Fruit fly (Drosophila melanogaster) whole organism, embryonic: ENCODE data around the gene Mpc1.

Source experiments
- ATbp ChIP-seq: fragments of 200-800 bp; sonication (Bioruptor generic); optimal IDR thresholded peaks from 2 replicates; lab custom pipeline; 2017; ENCODE audit warnings: missing biosample characterization, mild to moderate bottlenecking, missing genetic modification characterization, missing genetic modification reagents
- Bgb ChIP-seq: fragments of 200-800 bp; sonication (Bioruptor generic); IDR thresholded peaks from 2 replicates; pipeline ENCODE4 v1.3.6; 2022; ENCODE audit warnings: missing biosample characterization, missing genetic modification characterization; ENCODE audit not compliant: partially characterized antibody
- CG10267 ChIP-seq: fragments of 200-800 bp; sonication (Bioruptor generic); optimal IDR thresholded peaks from 2 replicates; lab custom pipeline; 2018; ENCODE audit warnings: missing biosample characterization, mild to moderate bottlenecking, missing genetic modification characterization, moderate library complexity
- CG10321 ChIP-seq: fragments of 200-800 bp; sonication (Bioruptor generic); IDR thresholded peaks from 2 replicates; pipeline ENCODE4 v1.3.6; 2022; ENCODE audit warnings: missing biosample characterization, missing genetic modification characterization
- CG11247 ChIP-seq: fragments of 200-800 bp; sonication (Bioruptor generic); IDR thresholded peaks from 2 replicates; pipeline ENCODE4 v1.3.6; 2022; ENCODE audit warnings: missing biosample characterization, missing genetic modification characterization
- CG11398 ChIP-seq: fragments of 200-800 bp; sonication (Bioruptor generic); optimal IDR thresholded peaks from 2 replicates; lab custom pipeline; 2016; ENCODE audit warnings: missing biosample characterization, missing genetic modification characterization
- CG11560 ChIP-seq: fragments of 200-800 bp; sonication (Bioruptor generic); IDR thresholded peaks from 3 replicates; pipeline ENCODE4 v1.3.6; 2022; ENCODE audit warnings: missing biosample characterization, missing genetic modification characterization
- CG12236 ChIP-seq: fragments of 200-800 bp; sonication (Bioruptor generic); optimal IDR thresholded peaks from 2 replicates; lab custom pipeline; 2016; ENCODE audit warnings: missing biosample characterization, missing genetic modification characterization
- CG12299 ChIP-seq: fragments of 200-800 bp; sonication (Bioruptor generic); optimal IDR thresholded peaks from 2 replicates; lab custom pipeline; 2018; ENCODE audit warnings: missing biosample characterization, mild to moderate bottlenecking, missing genetic modification characterization
- CG1233 ChIP-seq: fragments of 200-800 bp; sonication (Bioruptor generic); optimal IDR thresholded peaks from 4 replicates; lab custom pipeline; 2018; ENCODE audit warnings: missing biosample characterization, mild to moderate bottlenecking, missing genetic modification characterization
- CG13123 ChIP-seq: fragments of 200-800 bp; sonication (Bioruptor generic); optimal IDR thresholded peaks from 2 replicates; lab custom pipeline; 2016; ENCODE audit warnings: missing biosample characterization, missing genetic modification characterization
- CG16779 ChIP-seq: fragments of 200-800 bp; sonication (Bioruptor generic); IDR thresholded peaks from 2 replicates; pipeline ENCODE4 v1.3.6; 2022; ENCODE audit warnings: missing biosample characterization, missing genetic modification characterization
- CG18619 ChIP-seq: fragments of 200-800 bp; sonication (Bioruptor generic); optimal IDR thresholded peaks from 3 replicates; lab custom pipeline; 2017; ENCODE audit warnings: missing biosample characterization, mild to moderate bottlenecking, missing genetic modification characterization
- CG2202 ChIP-seq: fragments of 200-800 bp; sonication (Bioruptor generic); optimal IDR thresholded peaks from 2 replicates; lab custom pipeline; 2018; ENCODE audit warnings: missing biosample characterization, mild to moderate bottlenecking, missing genetic modification characterization
- CG6175 ChIP-seq: fragments of 200-800 bp; sonication (Bioruptor generic); IDR thresholded peaks from 3 replicates; pipeline ENCODE4 v1.3.6; 2022; ENCODE audit warnings: missing biosample characterization, missing genetic modification characterization
- CG6272 ChIP-seq: fragments of 200-800 bp; sonication (Bioruptor generic); IDR thresholded peaks from 2 replicates; pipeline ENCODE4 v1.3.6; 2022; ENCODE audit warnings: missing biosample characterization, missing genetic modification characterization
- CG7372 ChIP-seq: fragments of 200-800 bp; sonication (Bioruptor generic); IDR thresholded peaks from 2 replicates; pipeline ENCODE4 v1.3.6; 2022; ENCODE audit warnings: missing biosample characterization, missing genetic modification characterization
- CG8478 ChIP-seq: fragments of >200 bp; optimal IDR thresholded peaks from 2 replicates; lab custom pipeline; 2018
- CG8765 ChIP-seq: fragments of 200-800 bp; sonication (Bioruptor generic); IDR thresholded peaks from 2 replicates; pipeline ENCODE4 v1.3.6; 2022; ENCODE audit warnings: missing biosample characterization, missing genetic modification characterization
- CoRest ChIP-seq: fragments of 200-800 bp; sonication (Bioruptor generic); optimal IDR thresholded peaks from 3 replicates; lab custom pipeline; 2018; ENCODE audit warnings: missing biosample characterization, mild to moderate bottlenecking, missing genetic modification characterization, moderate library complexity
- D19A ChIP-seq: fragments of 200-800 bp; optimal IDR thresholded peaks from 3 replicates; lab custom pipeline; 2019; ENCODE audit warnings: missing biosample characterization, mild to moderate bottlenecking, missing genetic modification characterization, moderate library complexity
- E2f2 ChIP-seq: fragments of 200-800 bp; sonication (Bioruptor generic); IDR thresholded peaks from 2 replicates; pipeline ENCODE4 v1.3.6; 2022; ENCODE audit warnings: missing biosample characterization, missing genetic modification characterization
- Elba2 ChIP-seq: fragments of 200-800 bp; sonication (Bioruptor generic); optimal IDR thresholded peaks from 3 replicates; lab custom pipeline; 2016; ENCODE audit warnings: missing biosample characterization, missing genetic modification characterization
- H15 ChIP-seq: fragments of 200-800 bp; sonication (Bioruptor generic); IDR thresholded peaks from 3 replicates; pipeline ENCODE4 v1.3.6; 2022; ENCODE audit warnings: missing biosample characterization, missing genetic modification characterization
- HLH3B ChIP-seq: fragments of 200-800 bp; sonication (Bioruptor generic); IDR thresholded peaks from 2 replicates; pipeline ENCODE4 v1.3.6; 2022; ENCODE audit warnings: missing biosample characterization, missing genetic modification characterization
- HmgZ ChIP-seq: fragments of 200-800 bp; sonication (Bioruptor generic); optimal IDR thresholded peaks from 2 replicates; lab custom pipeline; 2018; ENCODE audit warnings: missing biosample characterization, mild to moderate bottlenecking, missing genetic modification characterization
- MESR4 ChIP-seq: fragments of 200-800 bp; sonication (Bioruptor generic); optimal IDR thresholded peaks from 2 replicates; lab custom pipeline; 2018; ENCODE audit warnings: missing biosample characterization, mild to moderate bottlenecking, missing genetic modification characterization, moderate library complexity
- Mrtf ChIP-seq: fragments of 200-800 bp; sonication (Bioruptor generic); IDR thresholded peaks from 3 replicates; pipeline ENCODE4 v1.3.6; 2022; ENCODE audit warnings: missing biosample characterization, missing genetic modification characterization
- Optix ChIP-seq: fragments of 200-800 bp; sonication (Bioruptor generic); IDR thresholded peaks from 3 replicates; pipeline ENCODE4 v1.3.6; 2022; ENCODE audit warnings: missing biosample characterization, missing genetic modification characterization
- Pdp1 ChIP-seq, 2 experiments: fragments of 200-800 bp; sonication (Bioruptor generic); optimal IDR thresholded peaks; 3 replicates each; lab custom pipeline; 2016; ENCODE audit warnings: missing biosample characterization in 2 of 2, missing genetic modification characterization in 2 of 2, mild to moderate bottlenecking in 1 of 2, moderate library complexity in 1 of 2
- Rx ChIP-seq: fragments of 200-800 bp; sonication (Bioruptor generic); IDR thresholded peaks from 2 replicates; pipeline ENCODE4 v1.3.6; 2022; ENCODE audit warnings: missing biosample characterization, missing genetic modification characterization
- Six4 ChIP-seq: fragments of 200-800 bp; sonication (Bioruptor generic); optimal IDR thresholded peaks from 2 replicates; lab custom pipeline; 2016; ENCODE audit warnings: missing biosample characterization, missing genetic modification characterization
- Sox100B ChIP-seq: fragments of 200-800 bp; sonication (Bioruptor generic); optimal IDR thresholded peaks from 3 replicates; lab custom pipeline; 2018; ENCODE audit warnings: missing biosample characterization, mild to moderate bottlenecking, missing genetic modification characterization
- Stat92E ChIP-seq, 3 experiments: fragments of >200 bp in 2 of 3; fragments of 200-800 bp in 1 of 3; sonication (Bioruptor generic) in 1 of 3; optimal IDR thresholded peaks; 2 replicates each; lab custom pipeline; 2017 to 2019; ENCODE audit warnings: missing biosample characterization in 3 of 3, missing genetic modification characterization in 3 of 3, mild to moderate bottlenecking in 1 of 3, moderate library complexity in 1 of 3
- Vsx1 ChIP-seq: fragments of 200-800 bp; sonication (Bioruptor generic); optimal IDR thresholded peaks from 2 replicates; lab custom pipeline; 2017; ENCODE audit warnings: missing biosample characterization, mild to moderate bottlenecking, missing genetic modification characterization, missing genetic modification reagents
- ato ChIP-seq: fragments of 200-800 bp; sonication (Bioruptor generic); IDR thresholded peaks from 2 replicates; pipeline ENCODE4 v1.3.6; 2022; ENCODE audit warnings: missing biosample characterization, missing genetic modification characterization; ENCODE audit not compliant: partially characterized antibody
- cas ChIP-seq: fragments of 200-800 bp; sonication (Bioruptor generic); IDR thresholded peaks from 2 replicates; pipeline ENCODE4 v1.3.6; 2022; ENCODE audit warnings: missing biosample characterization, missing genetic modification characterization
- crol ChIP-seq: fragments of 200-800 bp; sonication (Bioruptor generic); IDR thresholded peaks from 2 replicates; pipeline ENCODE4 v1.3.6; 2022; ENCODE audit warnings: missing biosample characterization, missing genetic modification characterization
- dmrt11E ChIP-seq: fragments of 200-800 bp; sonication (Bioruptor generic); optimal IDR thresholded peaks from 3 replicates; lab custom pipeline; 2018; ENCODE audit warnings: missing biosample characterization, mild to moderate bottlenecking, missing genetic modification characterization, moderate library complexity
- eyg ChIP-seq: fragments of 200-800 bp; sonication (Bioruptor generic); optimal IDR thresholded peaks from 3 replicates; lab custom pipeline; 2016; ENCODE audit warnings: missing biosample characterization, missing genetic modification characterization
- ftz-f1 ChIP-seq: fragments of 200-800 bp; sonication (Bioruptor generic); optimal IDR thresholded peaks from 2 replicates; lab custom pipeline; 2016; ENCODE audit warnings: missing biosample characterization, missing genetic modification characterization
- hb ChIP-seq: fragments of 200-800 bp; sonication (Bioruptor generic); IDR thresholded peaks from 3 replicates; pipeline ENCODE4 v1.3.6; 2022; ENCODE audit warnings: missing biosample characterization, missing genetic modification characterization; ENCODE audit not compliant: partially characterized antibody
- lmd ChIP-seq: fragments of 200-800 bp; sonication (Bioruptor generic); IDR thresholded peaks from 2 replicates; pipeline ENCODE4 v1.3.6; 2022; ENCODE audit warnings: missing biosample characterization, missing genetic modification characterization
- nerfin-1 ChIP-seq: fragments of 200-800 bp; sonication (Bioruptor generic); optimal IDR thresholded peaks from 3 replicates; lab custom pipeline; 2019; ENCODE audit warnings: missing biosample characterization, mild to moderate bottlenecking, missing genetic modification characterization, moderate library complexity
- pros ChIP-seq: fragments of 200-800 bp; sonication (Bioruptor generic); optimal IDR thresholded peaks from 3 replicates; lab custom pipeline; 2019; ENCODE audit warnings: missing biosample characterization, mild to moderate bottlenecking, missing genetic modification characterization, moderate library complexity
- sima ChIP-seq: fragments of 200-800 bp; sonication (Bioruptor generic); optimal IDR thresholded peaks from 2 replicates; lab custom pipeline; 2016; ENCODE audit warnings: missing biosample characterization, missing genetic modification characterization
- ssp ChIP-seq: fragments of 200-800 bp; sonication (Bioruptor generic); IDR thresholded peaks from 2 replicates; pipeline ENCODE4 v1.3.6; 2022; ENCODE audit warnings: missing biosample characterization, missing genetic modification characterization
- tap ChIP-seq: fragments of 200-800 bp; optimal IDR thresholded peaks from 3 replicates; lab custom pipeline; 2019; ENCODE audit warnings: missing biosample characterization, mild to moderate bottlenecking, missing genetic modification characterization, moderate library complexity
- vfl ChIP-seq: fragments of 200-800 bp; sonication (Bioruptor generic); optimal IDR thresholded peaks from 2 replicates; lab custom pipeline; 2016; ENCODE audit warnings: missing biosample characterization, missing genetic modification characterization
- yki ChIP-seq: fragments of >200 bp; optimal IDR thresholded peaks from 3 replicates; lab custom pipeline; 2018
- zf30C ChIP-seq: fragments of 200-800 bp; sonication (Bioruptor generic); optimal IDR thresholded peaks from 3 replicates; lab custom pipeline; 2018; ENCODE audit warnings: missing biosample characterization, mild to moderate bottlenecking, missing genetic modification characterization

Mpc1 gene

DNA sequence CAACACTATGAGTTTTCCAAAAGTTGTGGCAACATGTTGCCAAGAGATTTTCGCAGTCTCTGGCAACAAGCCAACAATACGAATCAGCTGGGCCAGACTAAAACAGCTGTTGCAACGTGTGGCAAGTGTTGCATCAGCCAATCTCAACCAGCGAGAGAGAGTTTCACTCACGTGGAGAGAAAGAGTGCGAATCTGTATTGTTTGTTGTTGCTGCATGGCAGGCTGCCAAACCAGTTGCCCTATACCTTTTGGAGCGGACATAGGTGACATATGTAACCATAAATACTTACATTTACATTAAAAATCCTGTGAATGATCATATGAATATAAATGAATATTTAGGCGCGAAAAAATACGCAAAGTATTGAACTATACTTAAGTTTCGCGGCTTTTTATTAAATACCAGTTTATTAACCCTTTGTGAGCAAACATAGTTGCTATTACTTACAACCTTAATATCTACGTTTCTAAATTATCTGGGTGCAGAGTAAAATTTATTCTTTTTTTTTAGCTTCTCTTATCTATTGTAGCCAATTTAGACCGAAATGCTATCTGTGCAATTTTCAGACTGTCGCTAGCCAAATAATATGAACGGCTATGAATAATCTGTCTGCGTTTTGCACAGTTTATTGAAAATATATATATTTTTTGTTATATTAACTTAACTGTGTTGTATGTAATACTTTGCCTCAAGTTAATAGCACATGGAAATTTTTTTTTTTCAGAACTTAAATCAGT lies 14.4 kb downstream of the Mpc1 start (continued):
- TF ChIP-seq CG11247 (GFP tag; lab: Robert Waterston, UW) (no peak), lmd (GFP tag; lab: Robert Waterston, UW) (peak; percentile 26; the same call in 1 of the 2 replicates), CG1233 (GFP tag; lab: Kevin White, UChicago) (no peak), HLH3B (GFP tag; lab: Robert Waterston, UW) (no peak), crol (no peak), D19A (tag; lab: Kevin White, UChicago) (no peak), ATbp (GFP tag; lab: Kevin White, UChicago) (no peak), CG13123 (GFP tag; lab: Kevin White, UChicago) (no peak), dmrt11E (peak; percentile 7), CG18619 (no peak), nerfin-1 (no peak), zf30C (GFP tag; lab: Kevin White, UChicago) (no peak), CG12299 (no peak), Vsx1 (no peak), CoRest (tag; lab: Kevin White, UChicago) (peak; percentile 17), CG8478 (lab: Kevin White, UChicago) (no peak), Stat92E (GFP tag; optimal IDR thresholded peaks at IDR 0.05; lab: Kevin White, UChicago) (no peak), Six4 (GFP tag; lab: Kevin White, UChicago) (no peak), hb (GFP tag; lab: Robert Waterston, UW) (no peak), CG11560 (no peak), E2f2 (GFP tag; lab: Robert Waterston, UW) (no peak), tap (tag; lab: Kevin White, UChicago) (no peak), ato (GFP tag; lab: Robert Waterston, UW) (no peak), CG16779 (no peak), cas (GFP tag; lab: Robert Waterston, UW) (no peak), CG7372 (GFP tag; lab: Robert Waterston, UW) (no peak), CG12236 (GFP tag; lab: Kevin White, UChicago) (no peak), Bgb (no peak), CG6175 (GFP tag; lab: Robert Waterston, UW) (peak; percentile 69; the same call in 1 of the 3 replicates), CG8765 (no peak), CG11398 (GFP tag; lab: Kevin White, UChicago) (no peak), Mrtf (GFP tag; lab: Robert Waterston, UW) (no peak), eyg (GFP tag; lab: Kevin White, UChicago) (no peak), Rx (GFP tag; lab: Robert Waterston, UW) (no peak), H15 (no peak), ftz-f1 (GFP tag; lab: Kevin White, UChicago) (no peak), MESR4 (no peak), vfl (GFP tag; lab: Kevin White, UChicago) (no peak), CG10267 (tag; lab: Kevin White, UChicago) (no peak), ssp (GFP tag; lab: Robert Waterston, UW) (no peak), CG10321 (GFP tag; lab: Robert Waterston, UW) (no peak), CG2202 (tag; lab: Kevin White, UChicago) (no peak), HmgZ (tag; lab: Kevin White, UChicago) (no peak), CG6272 (GFP tag; lab: Robert Waterston, UW) (no peak), Elba2 (no peak), Optix (GFP tag; lab: Robert Waterston, UW) (no peak), pros (no peak), Sox100B (GFP tag; lab: Kevin White, UChicago) (peak; percentile 37), Pdp1 (GFP tag; optimal IDR thresholded peaks at IDR 0.05; lab: Kevin White, UChicago) (peak in 1 of 2 experiments; percentile 61), yki (lab: Kevin White, UChicago) (no peak), sima (GFP tag; lab: Kevin White, UChicago) (no peak)
